Fruit fly (Drosophila melanogaster): Measurements from ENCODE around the gene CG4598.

CG4598 gene

dm6 chr2L:9897296-9897695, 21.1 kb upstream of the CG4598 start, which contains the start of gene RpS2 (continued):
- peak; percentile 51 for TF ChIP-seq CG8290 (GFP tag; optimal IDR thresholded peaks at IDR 0.05)
- peak in 1 of 2 experiments; percentile 88 for TF ChIP-seq CG8290 (tag; optimal IDR thresholded peaks at IDR 0.05)
- TF ChIP-seq CG7786 (GFP tag; optimal IDR thresholded peaks at IDR 0.05), result no peak
- TF ChIP-seq CG10979 (tag; optimal IDR thresholded peaks at IDR 0.05), result peak; percentile 38
- TF ChIP-seq CG11247 (GFP tag; IDR thresholded peaks at IDR 0.05), result no peak
- peak; percentile 27; the same call in 1 of the 2 replicates for TF ChIP-seq seq (GFP tag; IDR thresholded peaks at IDR 0.05)
- TF ChIP-seq row (GFP tag; IDR thresholded peaks at IDR 0.05), result peak; percentile 83
- TF ChIP-seq CG5245 (GFP tag; optimal IDR thresholded peaks at IDR 0.05), result no peak
- peak; percentile 26 for TF ChIP-seq CG9727 (GFP tag; optimal IDR thresholded peaks at IDR 0.05)
- peak; percentile 37 for TF ChIP-seq CG3281 (GFP tag; optimal IDR thresholded peaks at IDR 0.05)
- TF ChIP-seq CG12659 (GFP tag; optimal IDR thresholded peaks at IDR 0.05), result peak; percentile 82
- TF ChIP-seq CG5953 (GFP tag; IDR thresholded peaks at IDR 0.05), result no peak
- peak; percentile 41 for TF ChIP-seq Meics (GFP tag; optimal IDR thresholded peaks at IDR 0.05)
- TF ChIP-seq CG17385 (GFP tag; optimal IDR thresholded peaks at IDR 0.05), result peak; percentile 59
- no peak for TF ChIP-seq tup (GFP tag; optimal IDR thresholded peaks at IDR 0.05)
- TF ChIP-seq CG14667 (GFP tag; IDR thresholded peaks at IDR 0.05), result no peak
- TF ChIP-seq Gsc (GFP tag; IDR thresholded peaks at IDR 0.05), result no peak
- no peak for TF ChIP-seq ind (GFP tag; optimal IDR thresholded peaks at IDR 0.05)
- peak; percentile 9 for TF ChIP-seq scrt (GFP tag; optimal IDR thresholded peaks at IDR 0.05)
- TF ChIP-seq B-H2 (GFP tag; optimal IDR thresholded peaks at IDR 0.05), result peak; percentile 77
- TF ChIP-seq Drgx (GFP tag; IDR thresholded peaks at IDR 0.05), result no peak
- no peak for TF ChIP-seq eyg (GFP tag; optimal IDR thresholded peaks at IDR 0.05)
- TF ChIP-seq CG4282 (GFP tag; optimal IDR thresholded peaks at IDR 0.05), result no peak
- peak; percentile 51 for TF ChIP-seq unpg (GFP tag; optimal IDR thresholded peaks at IDR 0.05)
- TF ChIP-seq dpn (GFP tag; optimal IDR thresholded peaks at IDR 0.05), result peak; percentile 24 to 26
- TF ChIP-seq CG7745 (tag; optimal IDR thresholded peaks at IDR 0.05), result no peak
- TF ChIP-seq CG10267 (tag; optimal IDR thresholded peaks at IDR 0.05), result peak; percentile 65
- TF ChIP-seq ab (GFP tag; optimal IDR thresholded peaks at IDR 0.05), result no peak
- TF ChIP-seq gsb-n (tag; optimal IDR thresholded peaks at IDR 0.05), result peak; percentile 60
- no peak for TF ChIP-seq btn (GFP tag; optimal IDR thresholded peaks at IDR 0.05)
- peak; percentile 39 for TF ChIP-seq CG3995 (GFP tag; optimal IDR thresholded peaks at IDR 0.05)
- TF ChIP-seq lola (GFP tag; optimal IDR thresholded peaks at IDR 0.05), result no peak
- TF ChIP-seq CG3847 (GFP tag; IDR thresholded peaks at IDR 0.05), result peak; percentile 43
- TF ChIP-seq Blimp-1 (GFP tag; optimal IDR thresholded peaks at IDR 0.05), result no peak
- TF ChIP-seq zf30C (GFP tag; optimal IDR thresholded peaks at IDR 0.05), result no peak
- TF ChIP-seq zen (tag; optimal IDR thresholded peaks at IDR 0.05), result peak; percentile 3
- no peak for TF ChIP-seq Oli (tag; optimal IDR thresholded peaks at IDR 0.05)
- TF ChIP-seq CG4617 (GFP tag; optimal IDR thresholded peaks at IDR 0.05; ENCODE audit: borderline replicate concordance), result peak; percentile 44
- no peak for TF ChIP-seq CG10654 (GFP tag; optimal IDR thresholded peaks at IDR 0.05)
- TF ChIP-seq dm (GFP tag; optimal IDR thresholded peaks at IDR 0.05), result peak; percentile 92
- no peak for TF ChIP-seq Hr39 (optimal IDR thresholded peaks at IDR 0.05)
- peak; percentile 97 for TF ChIP-seq Dll (GFP tag; IDR thresholded peaks at IDR 0.05; ENCODE audit: partially characterized antibody)
- TF ChIP-seq CG13287 (GFP tag; IDR thresholded peaks at IDR 0.05; ENCODE audit: partially characterized antibody), result peak; percentile 99
- TF ChIP-seq ranshi (GFP tag; IDR thresholded peaks at IDR 0.05), result no peak
- no peak for TF ChIP-seq Ravus (GFP tag; IDR thresholded peaks at IDR 0.05)
- TF ChIP-seq ara (GFP tag; IDR thresholded peaks at IDR 0.05), result no peak
- TF ChIP-seq Dref (GFP tag; IDR thresholded peaks at IDR 0.05), result peak; percentile 96
- TF ChIP-seq CG6791 (GFP tag; IDR thresholded peaks at IDR 0.05; ENCODE audit: partially characterized antibody), result peak; percentile 99
- TF ChIP-seq Taf1 (GFP tag; IDR thresholded peaks at IDR 0.05), result no peak
- TF ChIP-seq CG7372 (GFP tag; IDR thresholded peaks at IDR 0.05), result no peak
- TF ChIP-seq Ets97D (GFP tag; optimal IDR thresholded peaks at IDR 0.05), result peak; percentile 94
- TF ChIP-seq gcm2 (GFP tag; optimal IDR thresholded peaks at IDR 0.05), result no peak

All from whole organism, embryonic.